Fruit fly (Drosophila melanogaster) whole organism, prepupa: ENCODE data around the gene CG43915.

Experiments
- Blimp-1 ChIP-seq: fragments of 200-800 bp; sonication (Bioruptor generic); optimal IDR thresholded peaks from 3 replicates; lab custom pipeline; 2017; ENCODE audit warnings: missing biosample characterization, missing genetic modification characterization, mild to moderate bottlenecking, moderate library complexity, missing genetic modification reagents
- CG10631 ChIP-seq: fragments of 200-800 bp; sonication (Bioruptor generic); optimal IDR thresholded peaks from 2 replicates; lab custom pipeline; 2016; ENCODE audit warnings: missing biosample characterization, missing genetic modification characterization
- CG10669 ChIP-seq: fragments of 200-800 bp; sonication (Bioruptor generic); optimal IDR thresholded peaks from 3 replicates; lab custom pipeline; 2018; ENCODE audit warnings: missing biosample characterization, mild to moderate bottlenecking, missing genetic modification characterization, moderate library complexity
- CG11294 ChIP-seq: fragments of 200-800 bp; sonication (Bioruptor generic); IDR thresholded peaks from 2 replicates; pipeline ENCODE4 v1.3.6; 2022; ENCODE audit warnings: missing biosample characterization, missing genetic modification characterization
- CG11762 ChIP-seq: fragments of 200-800 bp; sonication (Bioruptor generic); optimal IDR thresholded peaks from 3 replicates; lab custom pipeline; 2016; ENCODE audit warnings: missing biosample characterization, missing genetic modification characterization; ENCODE audit not compliant: insufficient read depth
- CG11902 ChIP-seq: fragments of 200-800 bp; sonication (Bioruptor generic); optimal IDR thresholded peaks from 3 replicates; lab custom pipeline; 2016; ENCODE audit warnings: missing biosample characterization, missing genetic modification characterization
- CG1621 ChIP-seq: fragments of 200-800 bp; sonication (Bioruptor generic); optimal IDR thresholded peaks from 3 replicates; lab custom pipeline; 2018; ENCODE audit warnings: missing biosample characterization, mild to moderate bottlenecking, missing genetic modification characterization
- CG16779 ChIP-seq: fragments of 200-800 bp; sonication (Bioruptor generic); optimal IDR thresholded peaks from 3 replicates; lab custom pipeline; 2017; ENCODE audit warnings: missing biosample characterization, mild to moderate bottlenecking, missing genetic modification characterization
- CG31627 ChIP-seq: fragments of 200-800 bp; sonication (Bioruptor generic); optimal IDR thresholded peaks from 3 replicates; lab custom pipeline; 2016; ENCODE audit warnings: missing biosample characterization, missing genetic modification characterization
- CG32006 ChIP-seq: fragments of 200-800 bp; sonication (Bioruptor generic); optimal IDR thresholded peaks from 3 replicates; lab custom pipeline; 2017; ENCODE audit warnings: missing biosample characterization, mild to moderate bottlenecking, missing genetic modification characterization
- CG34406 ChIP-seq: fragments of 200-800 bp; sonication (Bioruptor generic); optimal IDR thresholded peaks from 3 replicates; lab custom pipeline; 2016; ENCODE audit warnings: missing biosample characterization, missing genetic modification characterization
- CG3919 ChIP-seq: fragments of 200-800 bp; sonication (Bioruptor generic); optimal IDR thresholded peaks from 3 replicates; lab custom pipeline; 2016; ENCODE audit warnings: missing biosample characterization, missing genetic modification characterization
- CG4318 ChIP-seq: fragments of 200-800 bp; sonication (Bioruptor generic); optimal IDR thresholded peaks from 3 replicates; lab custom pipeline; 2017; ENCODE audit warnings: missing biosample characterization, mild to moderate bottlenecking, missing genetic modification characterization
- CG6163 ChIP-seq: fragments of 200-800 bp; sonication (Bioruptor generic); IDR thresholded peaks from 3 replicates; pipeline ENCODE4 v1.3.6; 2022; ENCODE audit warnings: missing biosample characterization, missing genetic modification characterization
- CG6276 ChIP-seq: fragments of 200-800 bp; sonication (Bioruptor generic); optimal IDR thresholded peaks from 2 replicates; lab custom pipeline; 2017; ENCODE audit warnings: missing biosample characterization, mild to moderate bottlenecking, missing genetic modification characterization
- CG6792 ChIP-seq: fragments of 200-800 bp; sonication (Bioruptor generic); optimal IDR thresholded peaks from 3 replicates; lab custom pipeline; 2016; ENCODE audit warnings: missing biosample characterization, missing genetic modification characterization
- CG6808 ChIP-seq: fragments of 200-800 bp; sonication (Bioruptor generic); optimal IDR thresholded peaks from 3 replicates; lab custom pipeline; 2017; ENCODE audit warnings: missing biosample characterization, missing genetic modification characterization, mild to moderate bottlenecking, moderate library complexity, missing genetic modification reagents
- CG6854 ChIP-seq: fragments of 200-800 bp; sonication (Bioruptor generic); optimal IDR thresholded peaks from 2 replicates; lab custom pipeline; 2017; ENCODE audit warnings: missing biosample characterization, mild to moderate bottlenecking, missing genetic modification characterization
- CG7368 ChIP-seq: fragments of 200-800 bp; sonication (Bioruptor generic); optimal IDR thresholded peaks from 3 replicates; lab custom pipeline; 2016; ENCODE audit warnings: missing biosample characterization, missing genetic modification characterization
- CG8119 ChIP-seq: fragments of 200-800 bp; sonication (Bioruptor generic); IDR thresholded peaks from 3 replicates; pipeline ENCODE4 v1.3.6; 2022; ENCODE audit warnings: missing biosample characterization, missing genetic modification characterization
- CG8319 ChIP-seq: fragments of 200-800 bp; sonication (Bioruptor generic); optimal IDR thresholded peaks from 3 replicates; lab custom pipeline; 2016; ENCODE audit warnings: missing biosample characterization, missing genetic modification characterization
- CG8632 ChIP-seq: fragments of 200-800 bp; sonication (Bioruptor generic); optimal IDR thresholded peaks from 3 replicates; lab custom pipeline; 2016; ENCODE audit warnings: missing biosample characterization, missing genetic modification characterization
- Eip75B ChIP-seq: fragments of 200-800 bp; sonication (Bioruptor generic); optimal IDR thresholded peaks from 3 replicates; lab custom pipeline; 2016; ENCODE audit warnings: missing biosample characterization, missing genetic modification characterization
- Eip78C ChIP-seq: fragments of 200-800 bp; sonication (Bioruptor generic); peaks from one replicate; lab custom pipeline; 2016; ENCODE audit warnings: missing biosample characterization, missing genetic modification characterization
- Eip93F ChIP-seq: fragments of 200-800 bp; sonication (Bioruptor generic); optimal IDR thresholded peaks from 2 replicates; lab custom pipeline; 2016; ENCODE audit warnings: missing biosample characterization, mild to moderate bottlenecking, missing genetic modification characterization
- Ets96B ChIP-seq: fragments of 200-800 bp; optimal IDR thresholded peaks from 2 replicates; lab custom pipeline; 2019; ENCODE audit warnings: missing biosample characterization, mild to moderate bottlenecking, missing genetic modification characterization, moderate library complexity
- Gug ChIP-seq: fragments of 200-800 bp; sonication (Bioruptor generic); IDR thresholded peaks from 2 replicates; pipeline ENCODE4 v1.3.6; 2022; ENCODE audit warnings: missing biosample characterization, missing genetic modification characterization
- Hr38 ChIP-seq: sonication (Bioruptor generic); optimal IDR thresholded peaks from 2 replicates; lab custom pipeline; 2016; ENCODE audit warnings: missing biosample characterization, missing genetic modification characterization
- Hr39 ChIP-seq: fragments of 200-800 bp; sonication (Bioruptor generic); optimal IDR thresholded peaks from 2 replicates; lab custom pipeline; 2016; ENCODE audit warnings: missing biosample characterization, missing genetic modification characterization
- Hr4 ChIP-seq: fragments of 200-800 bp; sonication (Bioruptor generic); optimal IDR thresholded peaks from 3 replicates; lab custom pipeline; 2016; ENCODE audit warnings: missing biosample characterization, missing genetic modification characterization
- Met ChIP-seq: fragments of 200-800 bp; sonication (Bioruptor generic); optimal IDR thresholded peaks from 3 replicates; lab custom pipeline; 2016; ENCODE audit warnings: missing biosample characterization, missing genetic modification characterization
- OdsH ChIP-seq: fragments of 200-800 bp; sonication (Bioruptor generic); optimal IDR thresholded peaks from 3 replicates; lab custom pipeline; 2016; ENCODE audit warnings: missing biosample characterization, missing genetic modification characterization
- Sox102F ChIP-seq: fragments of 200-800 bp; sonication (Bioruptor generic); optimal IDR thresholded peaks from 2 replicates; lab custom pipeline; 2016; ENCODE audit warnings: missing biosample characterization, mild to moderate bottlenecking, missing genetic modification characterization
- Sox14 ChIP-seq: fragments of 200-800 bp; sonication (Bioruptor generic); optimal IDR thresholded peaks from 3 replicates; lab custom pipeline; 2016; ENCODE audit warnings: missing biosample characterization, missing genetic modification characterization
- achi ChIP-seq: fragments of 200-800 bp; sonication (Bioruptor generic); optimal IDR thresholded peaks from 3 replicates; lab custom pipeline; 2016; ENCODE audit warnings: missing biosample characterization, missing genetic modification characterization
- cyc ChIP-seq: fragments of 200-800 bp; sonication (Bioruptor generic); optimal IDR thresholded peaks from 3 replicates; lab custom pipeline; 2016; ENCODE audit warnings: missing biosample characterization, missing genetic modification characterization
- dac ChIP-seq: fragments of 200-800 bp; sonication (Bioruptor generic); optimal IDR thresholded peaks from 2 replicates; lab custom pipeline; 2017; ENCODE audit warnings: missing biosample characterization, mild to moderate bottlenecking, missing genetic modification characterization
- dsx ChIP-seq: fragments of 200-800 bp; optimal IDR thresholded peaks from 3 replicates; lab custom pipeline; 2019; ENCODE audit warnings: missing biosample characterization, mild to moderate bottlenecking, missing genetic modification characterization, moderate library complexity; ENCODE audit not compliant: poor library complexity, severe bottlenecking
- eg ChIP-seq: fragments of 200-800 bp; sonication (Bioruptor generic); IDR thresholded peaks from 3 replicates; pipeline ENCODE4 v1.3.6; 2022; ENCODE audit warnings: missing biosample characterization, missing genetic modification characterization
- esn ChIP-seq: fragments of 200-800 bp; sonication (Bioruptor generic); optimal IDR thresholded peaks from 2 replicates; lab custom pipeline; 2016; ENCODE audit warnings: missing biosample characterization, mild to moderate bottlenecking, missing genetic modification characterization, moderate library complexity
- fd59A ChIP-seq: fragments of 200-800 bp; sonication (Bioruptor generic); optimal IDR thresholded peaks from 2 replicates; lab custom pipeline; 2017; ENCODE audit warnings: missing biosample characterization, mild to moderate bottlenecking, missing genetic modification characterization, missing genetic modification reagents
- fd85E ChIP-seq: fragments of 200-800 bp; sonication (Bioruptor generic); optimal IDR thresholded peaks from 3 replicates; lab custom pipeline; 2016; ENCODE audit warnings: missing biosample characterization, missing genetic modification characterization
- fkh ChIP-seq: fragments of 200-800 bp; sonication (Bioruptor generic); optimal IDR thresholded peaks from 3 replicates; lab custom pipeline; 2017; ENCODE audit warnings: missing biosample characterization, mild to moderate bottlenecking, missing genetic modification characterization, moderate library complexity
- lz ChIP-seq: fragments of 200-800 bp; sonication (Bioruptor generic); optimal IDR thresholded peaks from 3 replicates; lab custom pipeline; 2016; ENCODE audit warnings: missing biosample characterization, missing genetic modification characterization
- net ChIP-seq: fragments of 200-800 bp; sonication (Bioruptor generic); optimal IDR thresholded peaks from 3 replicates; lab custom pipeline; 2016; ENCODE audit warnings: missing biosample characterization, missing genetic modification characterization
- pdm3 ChIP-seq: fragments of 200-800 bp; sonication (Bioruptor generic); optimal IDR thresholded peaks from 3 replicates; lab custom pipeline; 2016; ENCODE audit warnings: missing biosample characterization, missing genetic modification characterization
- salr ChIP-seq, 2 experiments: fragments of 200-800 bp; sonication (Bioruptor generic); optimal IDR thresholded peaks; 3 replicates each; lab custom pipeline; 2016 to 2018; ENCODE audit warnings: missing biosample characterization in 2 of 2, missing genetic modification characterization in 2 of 2, mild to moderate bottlenecking in 1 of 2
- ss ChIP-seq, 2 experiments: fragments of 200-800 bp; sonication (Bioruptor generic); optimal IDR thresholded peaks; 2 replicates in 1 of 2; 3 replicates in 1 of 2; lab custom pipeline; 2017 to 2018; ENCODE audit warnings: mild to moderate bottlenecking in 2 of 2, missing biosample characterization in 2 of 2, missing genetic modification characterization in 2 of 2, moderate library complexity in 1 of 2
- topi ChIP-seq: fragments of 200-800 bp; sonication (Bioruptor generic); optimal IDR thresholded peaks from 3 replicates; lab custom pipeline; 2016; ENCODE audit warnings: missing biosample characterization, missing genetic modification characterization
- vri ChIP-seq: fragments of 200-800 bp; sonication (Bioruptor generic); optimal IDR thresholded peaks from 3 replicates; lab custom pipeline; 2016; ENCODE audit warnings: missing biosample characterization, mild to moderate bottlenecking, missing genetic modification characterization

The CG43915 gene

dm6 chr3L:3928205-3928942 is 44.3 kb upstream of the CG43915 start:
- TF ChIP-seq achi (GFP tag; lab: Kevin White, UChicago) (peak; percentile 84), CG7368 (GFP tag; lab: Kevin White, UChicago) (peak; percentile 73), vri (GFP tag; lab: Kevin White, UChicago) (peak; percentile 92), fkh (GFP tag; lab: Kevin White, UChicago) (peak; percentile 55), CG3919 (GFP tag; lab: Kevin White, UChicago) (peak; percentile 80), Hr38 (GFP tag; lab: Kevin White, UChicago) (no peak), CG31627 (peak; percentile 95), CG6792 (GFP tag; lab: Kevin White, UChicago) (peak; percentile 85), CG6854 (GFP tag; lab: Kevin White, UChicago) (no peak), Eip75B (GFP tag; lab: Kevin White, UChicago) (peak; percentile 74), Met (peak; percentile 93), CG6276 (GFP tag; lab: Kevin White, UChicago) (peak; percentile 53), Eip78C (GFP tag; lab: Kevin White, UChicago) (peak; percentile 93), CG10669 (GFP tag; lab: Kevin White, UChicago) (peak; percentile 60), salr (GFP tag; optimal IDR thresholded peaks at IDR 0.05; lab: Kevin White, UChicago) (peak; percentile 51 to 62), fd59A (GFP tag; lab: Kevin White, UChicago) (peak; percentile 73), net (GFP tag; lab: Kevin White, UChicago) (peak; percentile 80), CG8119 (GFP tag; lab: Robert Waterston, UW) (peak; percentile 82), CG8319 (GFP tag; lab: Kevin White, UChicago) (peak; percentile 71), pdm3 (GFP tag; lab: Kevin White, UChicago) (peak; percentile 88), Blimp-1 (GFP tag; lab: Kevin White, UChicago) (peak; percentile 63), CG6808 (GFP tag; lab: Kevin White, UChicago) (peak; percentile 29), eg (GFP tag; lab: Robert Waterston, UW) (peak; percentile 80), topi (GFP tag; lab: Kevin White, UChicago) (peak; percentile 86), Eip93F (peak; percentile 69), Hr39 (GFP tag; lab: Kevin White, UChicago) (peak; percentile 95), Gug (GFP tag; lab: Robert Waterston, UW) (peak; percentile 70), cyc (peak; percentile 89), CG32006 (peak; percentile 75), OdsH (GFP tag; lab: Kevin White, UChicago) (peak; percentile 86), CG8632 (peak; percentile 84), dac (GFP tag; lab: Kevin White, UChicago) (no peak), dsx (GFP tag; lab: Kevin White, UChicago) (peak; percentile 60), CG11294 (GFP tag; lab: Robert Waterston, UW) (peak; percentile 37; the same call in 1 of the 2 replicates), Sox102F (GFP tag; lab: Kevin White, UChicago) (peak; percentile 91), CG4318 (GFP tag; lab: Kevin White, UChicago) (peak; percentile 55), CG16779 (tag; lab: Kevin White, UChicago) (peak; percentile 16), CG11762 (peak; percentile 62), ss (GFP tag; optimal IDR thresholded peaks at IDR 0.05; lab: Kevin White, UChicago) (peak in 1 of 2 experiments; percentile 35), CG34406 (GFP tag; lab: Kevin White, UChicago) (peak; percentile 91), Hr4 (GFP tag; lab: Kevin White, UChicago) (peak; percentile 78), esn (peak; percentile 92), CG11902 (GFP tag; lab: Kevin White, UChicago) (peak; percentile 83), fd85E (GFP tag; lab: Kevin White, UChicago) (peak; percentile 18), lz (peak; percentile 85), CG10631 (GFP tag; lab: Kevin White, UChicago) (peak; percentile 68), CG1621 (tag; lab: Kevin White, UChicago) (peak; percentile 57), Ets96B (tag; lab: Kevin White, UChicago) (peak; percentile 55), Sox14 (GFP tag; lab: Kevin White, UChicago) (peak; percentile 90), CG6163 (GFP tag; lab: Robert Waterston, UW) (peak; percentile 90)
